Fruit fly (Drosophila melanogaster) whole organism, embryonic: ENCODE measurements around the gene CG32700.

Experiments used
- Antp ChIP-seq: fragments of 200-800 bp; sonication (Bioruptor generic); optimal IDR thresholded peaks from 3 replicates; lab custom pipeline; 2016; ENCODE audit warnings: missing biosample characterization, missing genetic modification characterization
- CG11398 ChIP-seq: fragments of 200-800 bp; sonication (Bioruptor generic); optimal IDR thresholded peaks from 2 replicates; lab custom pipeline; 2016; ENCODE audit warnings: missing biosample characterization, missing genetic modification characterization
- CG11504 ChIP-seq: fragments of 200-800 bp; sonication (Bioruptor generic); optimal IDR thresholded peaks from 3 replicates; lab custom pipeline; 2019; ENCODE audit warnings: missing biosample characterization, mild to moderate bottlenecking, missing genetic modification characterization, moderate library complexity
- CG11560 ChIP-seq: fragments of 200-800 bp; sonication (Bioruptor generic); IDR thresholded peaks from 3 replicates; pipeline ENCODE4 v1.3.6; 2022; ENCODE audit warnings: missing biosample characterization, missing genetic modification characterization
- CG1233 ChIP-seq: fragments of 200-800 bp; sonication (Bioruptor generic); optimal IDR thresholded peaks from 4 replicates; lab custom pipeline; 2018; ENCODE audit warnings: missing biosample characterization, mild to moderate bottlenecking, missing genetic modification characterization
- CG14965 ChIP-seq: fragments of 200-800 bp; sonication (Bioruptor generic); optimal IDR thresholded peaks from 2 replicates; lab custom pipeline; 2016; ENCODE audit warnings: missing biosample characterization, missing genetic modification characterization, borderline replicate concordance
- CG15601 ChIP-seq: fragments of 200-800 bp; sonication (Bioruptor generic); optimal IDR thresholded peaks from 3 replicates; lab custom pipeline; 2019; ENCODE audit warnings: missing biosample characterization, mild to moderate bottlenecking, missing genetic modification characterization, moderate library complexity
- CG16779 ChIP-seq: fragments of 200-800 bp; sonication (Bioruptor generic); IDR thresholded peaks from 2 replicates; pipeline ENCODE4 v1.3.6; 2022; ENCODE audit warnings: missing biosample characterization, missing genetic modification characterization
- CG16813 ChIP-seq: fragments of 200-800 bp; sonication (Bioruptor generic); IDR thresholded peaks from 3 replicates; pipeline ENCODE4 v1.3.6; 2022; ENCODE audit warnings: missing biosample characterization, missing genetic modification characterization; ENCODE audit not compliant: partially characterized antibody
- CG17359 ChIP-seq: fragments of 200-800 bp; sonication (Bioruptor generic); optimal IDR thresholded peaks from 3 replicates; lab custom pipeline; 2018; ENCODE audit warnings: missing biosample characterization, mild to moderate bottlenecking, missing genetic modification characterization, moderate library complexity
- CG1832 ChIP-seq: fragments of 200-800 bp; sonication (Bioruptor generic); optimal IDR thresholded peaks from 2 replicates; lab custom pipeline; 2017; ENCODE audit warnings: missing biosample characterization, mild to moderate bottlenecking, missing genetic modification characterization, inconsistent platforms
- CG30403 ChIP-seq: fragments of 200-800 bp; sonication (Bioruptor generic); optimal IDR thresholded peaks from 3 replicates; lab custom pipeline; 2016; ENCODE audit warnings: missing biosample characterization, missing genetic modification characterization
- CG34422 ChIP-seq: fragments of 200-800 bp; sonication (Bioruptor generic); IDR thresholded peaks from 3 replicates; pipeline ENCODE4 v1.3.6; 2022; ENCODE audit warnings: missing biosample characterization, missing genetic modification characterization
- CG6854 ChIP-seq: fragments of 200-800 bp; sonication (Bioruptor generic); optimal IDR thresholded peaks from 3 replicates; lab custom pipeline; 2017; ENCODE audit warnings: missing biosample characterization, mild to moderate bottlenecking, missing genetic modification characterization
- CG7372 ChIP-seq: fragments of 200-800 bp; sonication (Bioruptor generic); IDR thresholded peaks from 2 replicates; pipeline ENCODE4 v1.3.6; 2022; ENCODE audit warnings: missing biosample characterization, missing genetic modification characterization
- CoRest ChIP-seq: fragments of 200-800 bp; sonication (Bioruptor generic); optimal IDR thresholded peaks from 3 replicates; lab custom pipeline; 2018; ENCODE audit warnings: missing biosample characterization, mild to moderate bottlenecking, missing genetic modification characterization, moderate library complexity
- D19A ChIP-seq: fragments of 200-800 bp; optimal IDR thresholded peaks from 3 replicates; lab custom pipeline; 2019; ENCODE audit warnings: missing biosample characterization, mild to moderate bottlenecking, missing genetic modification characterization, moderate library complexity
- Dip3 ChIP-seq: fragments of 200-800 bp; sonication (Bioruptor generic); optimal IDR thresholded peaks from 3 replicates; lab custom pipeline; 2016; ENCODE audit warnings: missing biosample characterization, missing genetic modification characterization
- E2f1 ChIP-seq: fragments of 200-800 bp; sonication (Bioruptor generic); IDR thresholded peaks from 2 replicates; pipeline ENCODE4 v1.3.6; 2022; ENCODE audit warnings: missing biosample characterization, missing genetic modification characterization
- Hand ChIP-seq: fragments of 200-800 bp; sonication (Bioruptor generic); optimal IDR thresholded peaks from 2 replicates; lab custom pipeline; 2017; ENCODE audit warnings: mild to moderate bottlenecking, missing biosample characterization, missing genetic modification reagents, missing genetic modification characterization
- Hr39 ChIP-seq: fragments of >200 bp; optimal IDR thresholded peaks from 2 replicates; lab custom pipeline; 2017
- Hr51 ChIP-seq, 2 experiments: fragments of 200-800 bp; sonication (Bioruptor generic); optimal IDR thresholded peaks; 2 replicates in 1 of 2; 3 replicates in 1 of 2; lab custom pipeline; 2016 to 2018; ENCODE audit warnings: missing biosample characterization in 2 of 2, missing genetic modification characterization in 2 of 2, mild to moderate bottlenecking in 1 of 2, moderate library complexity in 1 of 2
- MBD-R2 ChIP-seq: fragments of 200-800 bp; sonication (Bioruptor generic); IDR thresholded peaks from 2 replicates; pipeline ENCODE4 v1.3.6; 2022; ENCODE audit warnings: missing biosample characterization, missing genetic modification characterization
- Neu2 ChIP-seq: fragments of 200-800 bp; sonication (Bioruptor generic); optimal IDR thresholded peaks from 3 replicates; lab custom pipeline; 2016; ENCODE audit warnings: missing biosample characterization, missing genetic modification characterization, borderline replicate concordance
- Rfx ChIP-seq: fragments of 200-800 bp; sonication (Bioruptor generic); IDR thresholded peaks from 2 replicates; pipeline ENCODE4 v1.3.6; 2022; ENCODE audit warnings: missing biosample characterization, missing genetic modification characterization
- Sox102F ChIP-seq: fragments of 200-800 bp; sonication (Bioruptor generic); optimal IDR thresholded peaks from 2 replicates; lab custom pipeline; 2018; ENCODE audit warnings: missing biosample characterization, mild to moderate bottlenecking, missing genetic modification characterization, moderate library complexity
- Vsx1 ChIP-seq: fragments of 200-800 bp; sonication (Bioruptor generic); optimal IDR thresholded peaks from 2 replicates; lab custom pipeline; 2017; ENCODE audit warnings: missing biosample characterization, mild to moderate bottlenecking, missing genetic modification characterization, missing genetic modification reagents
- YL-1 ChIP-seq: fragments of 200-800 bp; sonication (Bioruptor generic); optimal IDR thresholded peaks from 3 replicates; lab custom pipeline; 2017; ENCODE audit warnings: missing biosample characterization, mild to moderate bottlenecking, missing genetic modification characterization
- bigmax ChIP-seq: fragments of 200-800 bp; sonication (Bioruptor generic); optimal IDR thresholded peaks from 2 replicates; lab custom pipeline; 2018; ENCODE audit warnings: missing biosample characterization, mild to moderate bottlenecking, missing genetic modification characterization
- chinmo ChIP-seq: fragments of 200-800 bp; sonication (Bioruptor generic); IDR thresholded peaks from 4 replicates; pipeline ENCODE4 v1.3.6; 2022; ENCODE audit warnings: missing biosample characterization, missing genetic modification characterization; ENCODE audit not compliant: partially characterized antibody
- ftz-f1 ChIP-seq: fragments of 200-800 bp; sonication (Bioruptor generic); optimal IDR thresholded peaks from 2 replicates; lab custom pipeline; 2016; ENCODE audit warnings: missing biosample characterization, missing genetic modification characterization
- gsb ChIP-seq: fragments of 200-800 bp; sonication (Bioruptor generic); IDR thresholded peaks from 2 replicates; pipeline ENCODE4 v1.3.6; 2022; ENCODE audit warnings: missing biosample characterization, missing genetic modification characterization
- hkb ChIP-seq, 2 experiments: fragments of 200-800 bp in 1 of 2; fragments of >200 bp in 1 of 2; sonication (Bioruptor generic) in 1 of 2; IDR thresholded peaks in 1 of 2; optimal IDR thresholded peaks in 1 of 2; 2 replicates each; pipeline versions ENCODE4 v1.3.6 to Lab custom; 2017 to 2022; ENCODE audit warnings: missing biosample characterization in 1 of 2, missing genetic modification characterization in 1 of 2
- kni ChIP-seq: fragments of 200-800 bp; sonication (Bioruptor generic); optimal IDR thresholded peaks from 3 replicates; lab custom pipeline; 2017; ENCODE audit warnings: mild to moderate bottlenecking, missing biosample characterization, missing genetic modification reagents, missing genetic modification characterization
- lab ChIP-seq: fragments of 200-800 bp; sonication (Bioruptor generic); optimal IDR thresholded peaks from 3 replicates; lab custom pipeline; 2017; ENCODE audit warnings: missing biosample characterization, missing genetic modification characterization, mild to moderate bottlenecking, moderate library complexity, missing genetic modification reagents
- lilli ChIP-seq: fragments of 200-800 bp; sonication (Bioruptor generic); optimal IDR thresholded peaks from 3 replicates; lab custom pipeline; 2016; ENCODE audit warnings: missing biosample characterization, missing genetic modification characterization
- nom ChIP-seq: fragments of 200-800 bp; sonication (Bioruptor generic); optimal IDR thresholded peaks from 2 replicates; lab custom pipeline; 2017; ENCODE audit warnings: missing biosample characterization, missing genetic modification characterization, mild to moderate bottlenecking, moderate library complexity, missing genetic modification reagents
- odd ChIP-seq: fragments of 200-800 bp; sonication (Bioruptor generic); optimal IDR thresholded peaks from 2 replicates; lab custom pipeline; 2017; ENCODE audit warnings: missing biosample characterization, mild to moderate bottlenecking, missing genetic modification characterization
- p53 ChIP-seq: fragments of 200-800 bp; sonication (Bioruptor generic); optimal IDR thresholded peaks from 2 replicates; lab custom pipeline; 2016; ENCODE audit warnings: missing biosample characterization, missing genetic modification characterization
- pnt ChIP-seq: fragments of 200-800 bp; sonication (Bioruptor generic); optimal IDR thresholded peaks from 3 replicates; lab custom pipeline; 2016; ENCODE audit warnings: missing biosample characterization, missing genetic modification characterization
- psq ChIP-seq: fragments of 200-800 bp; sonication (Bioruptor generic); optimal IDR thresholded peaks from 2 replicates; lab custom pipeline; 2017; ENCODE audit warnings: missing biosample characterization, missing genetic modification characterization
- pzg ChIP-seq: fragments of 200-800 bp; sonication (Bioruptor generic); optimal IDR thresholded peaks from 3 replicates; lab custom pipeline; 2018; ENCODE audit warnings: missing biosample characterization, mild to moderate bottlenecking, missing genetic modification characterization, moderate library complexity
- rib ChIP-seq: fragments of 200-800 bp; sonication (Bioruptor generic); IDR thresholded peaks from 2 replicates; pipeline ENCODE4 v1.3.6; 2022; ENCODE audit warnings: missing biosample characterization, missing genetic modification characterization
- ro ChIP-seq: fragments of 200-800 bp; sonication (Bioruptor generic); IDR thresholded peaks from 2 replicates; pipeline ENCODE4 v1.3.6; 2022; ENCODE audit warnings: missing biosample characterization, missing genetic modification characterization
- sens ChIP-seq: fragments of 200-800 bp; sonication (Bioruptor generic); peaks from one replicate; lab custom pipeline; 2016; ENCODE audit warnings: missing biosample characterization, missing genetic modification characterization
- slou ChIP-seq: fragments of 200-800 bp; sonication (Bioruptor generic); optimal IDR thresholded peaks from 3 replicates; lab custom pipeline; 2016; ENCODE audit warnings: missing biosample characterization, missing genetic modification characterization
- stwl ChIP-seq: fragments of 200-800 bp; sonication (Bioruptor generic); optimal IDR thresholded peaks from 3 replicates; lab custom pipeline; 2018; ENCODE audit warnings: missing biosample characterization, mild to moderate bottlenecking, missing genetic modification characterization, moderate library complexity
- vvl ChIP-seq: fragments of 200-800 bp; sonication (Bioruptor generic); IDR thresholded peaks from 2 replicates; pipeline ENCODE4 v1.3.6; 2022; ENCODE audit warnings: missing biosample characterization, missing genetic modification characterization
- wor ChIP-seq: fragments of 200-800 bp; sonication (Bioruptor generic); IDR thresholded peaks from 2 replicates; pipeline ENCODE4 v1.3.6; 2022; ENCODE audit warnings: missing biosample characterization, missing genetic modification characterization
- z ChIP-seq: fragments of 200-800 bp; sonication (Bioruptor generic); IDR thresholded peaks from 3 replicates; pipeline ENCODE4 v1.3.6; 2022; ENCODE audit warnings: missing biosample characterization, missing genetic modification characterization
- zf30C ChIP-seq: fragments of 200-800 bp; sonication (Bioruptor generic); optimal IDR thresholded peaks from 3 replicates; lab custom pipeline; 2018; ENCODE audit warnings: missing biosample characterization, mild to moderate bottlenecking, missing genetic modification characterization

CG32700 gene

DNA sequence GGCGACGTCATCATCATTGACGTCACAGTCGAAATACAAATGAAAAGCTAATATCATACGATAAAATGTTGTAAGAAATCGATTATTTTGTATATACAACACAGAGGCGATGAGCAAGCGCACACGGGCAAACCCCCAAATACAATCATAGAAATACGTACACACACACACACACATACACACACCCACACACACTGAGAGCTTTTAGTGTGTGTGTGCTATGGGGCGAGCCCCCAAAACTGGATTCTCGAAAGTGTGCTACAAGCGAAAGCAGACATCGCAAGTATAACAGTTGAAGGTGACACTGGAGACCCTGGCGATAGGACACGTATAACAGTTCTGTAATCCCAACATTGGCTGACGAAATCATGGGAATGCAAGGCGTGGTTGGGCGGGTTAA is 31.2 kb upstream of the CG32700 start (continued):
- no peak for TF ChIP-seq lilli
- no peak for TF ChIP-seq CG16813 (GFP tag; lab: Robert Waterston, UW)
- TF ChIP-seq sens: peak; percentile 54
- no peak for TF ChIP-seq CG30403 (GFP tag; lab: Kevin White, UChicago)
- no peak for TF ChIP-seq CG11560
- no peak for TF ChIP-seq Hr39
- TF ChIP-seq nom: peak; percentile 9
- TF ChIP-seq p53 (GFP tag; lab: Kevin White, UChicago): no peak
- no peak for TF ChIP-seq YL-1 (GFP tag; lab: Kevin White, UChicago)
- no peak for TF ChIP-seq odd (GFP tag; lab: Kevin White, UChicago)
- no peak for TF ChIP-seq MBD-R2 (GFP tag; lab: Robert Waterston, UW)
- no peak for TF ChIP-seq CG16779 (GFP tag; lab: Robert Waterston, UW)
- no peak for TF ChIP-seq E2f1 (GFP tag; lab: Robert Waterston, UW)
- no peak for TF ChIP-seq bigmax (GFP tag; lab: Kevin White, UChicago)
- no peak for TF ChIP-seq stwl (tag; lab: Kevin White, UChicago)
- TF ChIP-seq vvl (GFP tag; lab: Robert Waterston, UW): no peak
- TF ChIP-seq D19A: no peak
- TF ChIP-seq CG1832 (GFP tag; lab: Kevin White, UChicago): no peak

DNA sequence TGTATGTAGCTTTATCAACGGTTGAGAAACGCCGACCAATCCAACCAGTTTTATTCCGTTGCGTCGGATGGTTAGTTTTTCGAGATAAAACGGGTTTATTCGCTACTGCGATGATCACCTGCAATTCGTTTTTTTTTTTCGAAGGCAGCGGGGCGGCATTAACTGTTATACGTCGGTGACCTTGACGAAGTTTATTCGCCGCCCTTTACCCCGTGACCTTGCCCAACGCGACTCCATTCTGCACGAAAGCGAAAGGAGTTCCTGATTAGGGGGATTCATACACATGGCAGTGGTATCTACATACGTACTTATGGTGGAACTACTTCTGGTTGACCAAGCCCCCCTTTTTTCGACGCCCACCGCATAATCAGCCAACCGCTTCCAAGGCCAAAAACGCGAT is 29.9 kb upstream of the CG32700 start:
- TF ChIP-seq CG34422 (GFP tag; lab: Robert Waterston, UW) (no peak), z (GFP tag; lab: Robert Waterston, UW) (no peak), chinmo (GFP tag; lab: Robert Waterston, UW) (0 out of 4 replicates have a peak, but pooled peaks have one; percentile 71), CG7372 (no peak), gsb (GFP tag; lab: Robert Waterston, UW) (no peak), CG17359 (tag; lab: Kevin White, UChicago) (no peak), ftz-f1 (GFP tag; lab: Kevin White, UChicago) (peak; percentile 90), lab (GFP tag; lab: Kevin White, UChicago) (peak; percentile 26), zf30C (no peak), kni (GFP tag; lab: Kevin White, UChicago) (no peak), Sox102F (GFP tag; lab: Kevin White, UChicago) (no peak), CG1233 (GFP tag; lab: Kevin White, UChicago) (no peak), Rfx (GFP tag; lab: Robert Waterston, UW) (no peak), sens (no peak), CoRest (no peak), Dip3 (GFP tag; lab: Kevin White, UChicago) (no peak), Antp (GFP tag; lab: Kevin White, UChicago) (no peak), ro (GFP tag; lab: Robert Waterston, UW) (no peak), slou (GFP tag; lab: Kevin White, UChicago) (no peak), CG14965 (GFP tag; lab: Kevin White, UChicago) (no peak), CG6854 (GFP tag; lab: Kevin White, UChicago) (no peak), pzg (GFP tag; lab: Kevin White, UChicago) (no peak), CG16779 (GFP tag; lab: Robert Waterston, UW) (no peak), Vsx1 (GFP tag; lab: Kevin White, UChicago) (no peak), CG15601 (tag; lab: Kevin White, UChicago) (no peak), wor (GFP tag; lab: Robert Waterston, UW) (no peak), CG11398 (GFP tag; lab: Kevin White, UChicago) (no peak), hkb (optimal IDR thresholded peaks at IDR 0.05; lab: Kevin White, UChicago) (no peak), hkb (GFP tag; IDR thresholded peaks at IDR 0.05; lab: Robert Waterston, UW) (peak; percentile 26; the same call in 1 of the 2 replicates), psq (GFP tag; lab: Kevin White, UChicago) (no peak), Hand (no peak), CG11504 (tag; lab: Kevin White, UChicago) (no peak), Hr51 (GFP tag; optimal IDR thresholded peaks at IDR 0.05; lab: Kevin White, UChicago) (no peak), rib (0 out of 2 replicates have a peak, but pooled peaks have one; percentile 17), pnt (GFP tag; lab: Kevin White, UChicago) (no peak), Neu2 (GFP tag; lab: Kevin White, UChicago) (no peak)
